Worm (Caenorhabditis elegans) whole organism, early embryonic: ENCODE data around the gene T01G6.1.

ENCODE experiments used
- ama-1 ChIP-seq: fragments of 150-350 bp; optimal IDR thresholded peaks from 2 replicates; lab custom pipeline; 2014
- pes-1 ChIP-seq: fragments of 200-800 bp; sonication (Bioruptor generic); IDR thresholded peaks from 2 replicates; pipeline ENCODE4 v1.3.6; 2022; ENCODE audit warnings: missing genetic modification reagents, missing genetic modification characterization, missing compliant biosample characterization

- no peak for TF ChIP-seq ama-1 (lab: Kevin White, UChicago)
- TF ChIP-seq pes-1 (GFP tag; lab: Robert Waterston, UW), result no peak
Measured at ce11 chrV:459464-459863, 38.0 kb upstream of the T01G6.1 start, which contains the start of gene nhr-203.
